Worm (Caenorhabditis elegans) whole organism, L1 larva: ENCODE results near the gene let-70.

Source experiments
- C04F5.9 ChIP-seq: sonication (generic microtip); optimal IDR thresholded peaks from 2 replicates; lab custom pipeline; 2016; ENCODE audit warnings: missing genetic modification characterization, missing compliant biosample characterization
- Y116A8C.19 ChIP-seq: sonication (generic microtip); optimal IDR thresholded peaks from 2 replicates; lab custom pipeline; 2016; ENCODE audit warnings: missing compliant biosample characterization, missing genetic modification characterization, borderline replicate concordance
- alr-1 ChIP-seq: fragments of 200-800 bp; sonication (Bioruptor generic); optimal IDR thresholded peaks from 2 replicates; lab custom pipeline; 2018; ENCODE audit warnings: borderline replicate concordance, mild to moderate bottlenecking, missing genetic modification characterization, missing compliant biosample characterization
- blmp-1 ChIP-seq: fragments of 150-350 bp; optimal IDR thresholded peaks from 2 replicates; lab custom pipeline; 2014; ENCODE audit warnings: missing biosample characterization, missing genetic modification characterization
- ceh-82 ChIP-seq, 3 experiments: fragments of 150-350 bp in 1 of 3; sonication (generic microtip) in 2 of 3; optimal IDR thresholded peaks; 2 replicates each; lab custom pipeline; 2014 to 2017; ENCODE audit warnings: missing biosample characterization in 3 of 3, missing genetic modification characterization in 3 of 3
- ceh-88 ChIP-seq: fragments of 200-800 bp; sonication (Bioruptor generic); IDR thresholded peaks from 2 replicates; pipeline ENCODE4 v1.3.6; 2022; ENCODE audit warnings: missing genetic modification characterization, missing compliant biosample characterization
- dsc-1 ChIP-seq: sonication (generic microtip); optimal IDR thresholded peaks from 2 replicates; lab custom pipeline; 2016; ENCODE audit warnings: mild to moderate bottlenecking, missing genetic modification characterization, missing compliant biosample characterization
- efl-1 ChIP-seq, 4 experiments: fragments of 150-350 bp; optimal IDR thresholded peaks in 3 of 4; peaks in 1 of 4; 1 replicate in 1 of 4; 2 replicates in 3 of 4; lab custom pipeline; 2014; ENCODE audit warnings: missing biosample characterization in 2 of 4, missing genetic modification characterization in 2 of 4, missing genetic modification reagents in 2 of 4
- elt-2 ChIP-seq: sonication (generic microtip); optimal IDR thresholded peaks from 2 replicates; lab custom pipeline; 2016; ENCODE audit warnings: missing genetic modification characterization, mild to moderate bottlenecking, inconsistent platforms, missing compliant biosample characterization, missing genetic modification reagents
- elt-3 ChIP-seq, 6 experiments: fragments of 150-350 bp in 1 of 6; sonication (generic microtip); optimal IDR thresholded peaks; 2 replicates each; lab custom pipeline; 2017 to 2018; ENCODE audit warnings: missing biosample characterization in 6 of 6, missing genetic modification characterization in 6 of 6, inconsistent platforms in 1 of 6
- fkh-10 ChIP-seq: sonication (generic microtip); optimal IDR thresholded peaks from 2 replicates; lab custom pipeline; 2017; ENCODE audit warnings: missing biosample characterization, missing genetic modification reagents, missing genetic modification characterization
- hpl-2 ChIP-seq: fragments of 150-350 bp; optimal IDR thresholded peaks from 2 replicates; lab custom pipeline; 2014; ENCODE audit warnings: missing biosample characterization, missing genetic modification reagents, missing genetic modification characterization
- irx-1 ChIP-seq: sonication (generic microtip); optimal IDR thresholded peaks from 2 replicates; lab custom pipeline; 2016; ENCODE audit warnings: missing genetic modification characterization, missing compliant biosample characterization
- lin-14 ChIP-seq: fragments of 200-800 bp; sonication (Bioruptor generic); optimal IDR thresholded peaks from 2 replicates; lab custom pipeline; 2018; ENCODE audit warnings: mild to moderate bottlenecking, missing genetic modification characterization, moderate library complexity, missing compliant biosample characterization
- lin-15B ChIP-seq: fragments of 150-350 bp; sonication (generic microtip); optimal IDR thresholded peaks from 3 replicates; lab custom pipeline; 2014; ENCODE audit warnings: missing biosample characterization, missing genetic modification characterization
- lin-35 ChIP-seq, 2 experiments: fragments of 150-350 bp; optimal IDR thresholded peaks; 2 replicates each; lab custom pipeline; 2014; ENCODE audit warnings: missing biosample characterization in 2 of 2, missing genetic modification characterization in 2 of 2, missing genetic modification reagents in 2 of 2
- mdl-1 ChIP-seq, 2 experiments: fragments of 150-350 bp; optimal IDR thresholded peaks; 2 replicates each; lab custom pipeline; 2014 to 2017; ENCODE audit warnings: missing biosample characterization in 2 of 2, missing genetic modification characterization in 2 of 2, inconsistent platforms in 1 of 2
- mef-2 ChIP-seq: fragments of 150-350 bp; optimal IDR thresholded peaks from 2 replicates; lab custom pipeline; 2014; ENCODE audit warnings: missing biosample characterization, missing genetic modification characterization
- mep-1 ChIP-seq: fragments of 150-350 bp; optimal IDR thresholded peaks from 2 replicates; lab custom pipeline; 2014; ENCODE audit warnings: missing biosample characterization, missing genetic modification characterization
- nhr-11 ChIP-seq: fragments of 150-350 bp; optimal IDR thresholded peaks from 2 replicates; lab custom pipeline; 2014; ENCODE audit warnings: missing biosample characterization, missing genetic modification characterization
- nhr-19 ChIP-seq: fragments of 200-800 bp; sonication (Bioruptor generic); conservative IDR thresholded peaks from 2 replicates; pipeline ENCODE4 v1.3.6; 2022; ENCODE audit warnings: missing genetic modification characterization, missing compliant biosample characterization
- nhr-237 ChIP-seq: fragments of 150-350 bp; optimal IDR thresholded peaks from 2 replicates; lab custom pipeline; 2014; ENCODE audit warnings: missing biosample characterization, missing genetic modification characterization
- nhr-28 ChIP-seq: fragments of 150-350 bp; optimal IDR thresholded peaks from 2 replicates; lab custom pipeline; 2014; ENCODE audit warnings: missing biosample characterization, missing genetic modification characterization
- nhr-76 ChIP-seq: sonication (generic microtip); optimal IDR thresholded peaks from 2 replicates; lab custom pipeline; 2017; ENCODE audit warnings: missing biosample characterization, missing genetic modification characterization
- nhr-84 ChIP-seq: sonication (generic microtip); optimal IDR thresholded peaks from 2 replicates; lab custom pipeline; 2017; ENCODE audit warnings: missing biosample characterization, missing genetic modification characterization
- nhr-85 ChIP-seq: sonication (generic microtip); peaks from one replicate; lab custom pipeline; 2016; ENCODE audit warnings: missing genetic modification characterization, inconsistent platforms, missing compliant biosample characterization
- nhr-90 ChIP-seq: sonication (generic microtip); optimal IDR thresholded peaks from 2 replicates; lab custom pipeline; 2016; ENCODE audit warnings: mild to moderate bottlenecking, missing genetic modification characterization, missing compliant biosample characterization; ENCODE audit not compliant: poor library complexity
- pqm-1 ChIP-seq: sonication (generic microtip); optimal IDR thresholded peaks from 3 replicates; lab custom pipeline; 2017; ENCODE audit warnings: missing biosample characterization, missing genetic modification characterization
- rnt-1 ChIP-seq: sonication (generic microtip); optimal IDR thresholded peaks from 2 replicates; lab custom pipeline; 2016; ENCODE audit warnings: mild to moderate bottlenecking, missing genetic modification characterization, moderate library complexity, missing compliant biosample characterization
- sox-4 ChIP-seq: sonication (generic microtip); optimal IDR thresholded peaks from 2 replicates; lab custom pipeline; 2016; ENCODE audit warnings: missing genetic modification characterization, missing compliant biosample characterization
- sptf-1 ChIP-seq: fragments of 150-350 bp; optimal IDR thresholded peaks from 2 replicates; lab custom pipeline; 2014; ENCODE audit warnings: missing biosample characterization, missing genetic modification characterization
- swsn-7 ChIP-seq: sonication (generic microtip); optimal IDR thresholded peaks from 2 replicates; lab custom pipeline; 2016; ENCODE audit warnings: missing genetic modification characterization, missing compliant biosample characterization
- unc-62 ChIP-seq: fragments of 150-350 bp; optimal IDR thresholded peaks from 2 replicates; lab custom pipeline; 2014; ENCODE audit warnings: missing biosample characterization, missing genetic modification reagents, missing genetic modification characterization
- xbp-1 ChIP-seq: sonication (generic microtip); optimal IDR thresholded peaks from 2 replicates; lab custom pipeline; 2016; ENCODE audit warnings: missing genetic modification characterization, missing compliant biosample characterization
- zip-4 ChIP-seq: fragments of 200-800 bp; sonication (Bioruptor generic); optimal IDR thresholded peaks from 2 replicates; lab custom pipeline; 2018; ENCODE audit warnings: mild to moderate bottlenecking, missing genetic modification characterization, moderate library complexity, missing compliant biosample characterization
- ztf-11 ChIP-seq, 2 experiments: sonication (generic microtip); optimal IDR thresholded peaks; 2 replicates each; lab custom pipeline; 2016 to 2017; ENCODE audit warnings: missing genetic modification characterization in 2 of 2, missing biosample characterization in 1 of 2, missing compliant biosample characterization in 1 of 2
- ztf-4 ChIP-seq: fragments of 150-350 bp; optimal IDR thresholded peaks from 2 replicates; lab custom pipeline; 2014; ENCODE audit warnings: missing biosample characterization, missing genetic modification characterization

Gene let-70

ce11 chrIV:11125200-11125599 is 43.1 kb upstream of the let-70 start (continued):
- no peak for TF ChIP-seq nhr-28
- TF ChIP-seq lin-15B (tag; lab: Kevin White, UChicago) = peak; percentile 33
- TF ChIP-seq lin-35 (GFP tag; optimal IDR thresholded peaks at IDR 0.05; lab: Kevin White, UChicago) = peak in 1 of 2 experiments; percentile 26
- no peak for TF ChIP-seq nhr-11 (tag; lab: Kevin White, UChicago)
- no peak for TF ChIP-seq hpl-2

ce11 chrIV:11124674-11125073 is 42.6 kb upstream of the let-70 start, which contains the start of gene spo-11:
Gene spo-11, minus strand, starts transcription at chrIV:11124862.
- no peak for TF ChIP-seq dsc-1
- TF ChIP-seq C04F5.9 (tag; lab: Kevin White, UChicago) = no peak
- TF ChIP-seq elt-2 (tag; lab: Kevin White, UChicago) = no peak
- no peak for TF ChIP-seq fkh-10 (GFP tag; lab: Kevin White, UChicago)
- TF ChIP-seq swsn-7 (tag; lab: Kevin White, UChicago) = no peak
- no peak for TF ChIP-seq xbp-1
- TF ChIP-seq mef-2 = no peak
- no peak for TF ChIP-seq Y116A8C.19
- TF ChIP-seq irx-1 (tag; lab: Kevin White, UChicago) = no peak
- TF ChIP-seq sox-4 (tag; lab: Kevin White, UChicago) = no peak

ce11 chrIV:11119972-11120562 is 38.0 kb upstream of the let-70 start:
- no peak for TF ChIP-seq pqm-1 (tag; lab: Kevin White, UChicago)
- TF ChIP-seq elt-2 (tag; lab: Kevin White, UChicago) = no peak
- no peak for TF ChIP-seq rnt-1 (tag; lab: Kevin White, UChicago)
- peak; percentile 84 for TF ChIP-seq nhr-85 (tag; lab: Kevin White, UChicago)
- TF ChIP-seq nhr-84 (tag; lab: Kevin White, UChicago) = no peak
- TF ChIP-seq sox-4 (tag; lab: Kevin White, UChicago) = no peak
- TF ChIP-seq mep-1 (tag; lab: Kevin White, UChicago) = peak; percentile 42
- TF ChIP-seq ztf-11 (tag; optimal IDR thresholded peaks at IDR 0.05; lab: Kevin White, UChicago) = no peak
- no peak for TF ChIP-seq zip-4
- TF ChIP-seq efl-1 (optimal IDR thresholded peaks at IDR 0.05; lab: Kevin White, UChicago) = no peak
- TF ChIP-seq efl-1 (GFP tag; optimal IDR thresholded peaks at IDR 0.05 in 1 of 2; lab: Kevin White, UChicago) = no peak
- peak; percentile 67 for TF ChIP-seq lin-14 (GFP tag; lab: Kevin White, UChicago)
- peak; percentile 77 for TF ChIP-seq blmp-1
- TF ChIP-seq nhr-11 (tag; lab: Kevin White, UChicago) = no peak
- TF ChIP-seq nhr-76 (tag; lab: Kevin White, UChicago) = no peak
- TF ChIP-seq lin-15B (tag; lab: Kevin White, UChicago) = no peak
- TF ChIP-seq elt-3 (tag; optimal IDR thresholded peaks at IDR 0.05; lab: Kevin White, UChicago) = peak in 2 of 6 experiments; percentile 25 to 76
- no peak for TF ChIP-seq sptf-1
- no peak for TF ChIP-seq alr-1 (tag; lab: Kevin White, UChicago)
- TF ChIP-seq ceh-82 (tag; optimal IDR thresholded peaks at IDR 0.05; lab: Kevin White, UChicago) = no peak
- no peak for TF ChIP-seq ceh-88
- peak; percentile 11 for TF ChIP-seq ztf-4 (tag; lab: Kevin White, UChicago)
- no peak for TF ChIP-seq swsn-7 (tag; lab: Kevin White, UChicago)
- TF ChIP-seq unc-62 = no peak
- no peak for TF ChIP-seq nhr-90 (tag; lab: Kevin White, UChicago)
- no peak for TF ChIP-seq nhr-237 (tag; lab: Kevin White, UChicago)
- no peak for TF ChIP-seq nhr-19 (GFP tag; lab: Robert Waterston, UW)
- no peak for TF ChIP-seq xbp-1
- no peak for TF ChIP-seq mdl-1 (tag; optimal IDR thresholded peaks at IDR 0.05; lab: Kevin White, UChicago)
